Worm (Caenorhabditis elegans) whole organism, L3 larva: Measurements from ENCODE around the gene F22F4.9.

Experiments used
- R02D3.7 ChIP-seq: fragments of 150-350 bp; optimal IDR thresholded peaks from 2 replicates; lab custom pipeline; 2014; ENCODE audit warnings: missing biosample characterization, missing genetic modification characterization
- ama-1 ChIP-seq: fragments of 150-350 bp; optimal IDR thresholded peaks from 2 replicates; lab custom pipeline; 2018
- ceh-28 ChIP-seq: fragments of 150-350 bp; optimal IDR thresholded peaks from 2 replicates; lab custom pipeline; 2014; ENCODE audit warnings: missing biosample characterization, missing genetic modification reagents, missing genetic modification characterization
- ceh-82 ChIP-seq: fragments of 150-350 bp; optimal IDR thresholded peaks from 2 replicates; lab custom pipeline; 2014; ENCODE audit warnings: missing biosample characterization, missing genetic modification characterization
- ceh-9 ChIP-seq: sonication (generic microtip); optimal IDR thresholded peaks from 2 replicates; lab custom pipeline; 2018; ENCODE audit warnings: missing biosample characterization, missing genetic modification characterization
- daf-12 ChIP-seq: fragments of 150-350 bp; optimal IDR thresholded peaks from 2 replicates; lab custom pipeline; 2014; ENCODE audit warnings: missing biosample characterization, missing genetic modification reagents, missing genetic modification characterization
- egl-27 ChIP-seq: sonication (generic microtip); optimal IDR thresholded peaks from 4 replicates; lab custom pipeline; 2017; ENCODE audit warnings: missing biosample characterization, missing genetic modification reagents, missing genetic modification characterization
- egl-5 ChIP-seq: fragments of 150-350 bp; optimal IDR thresholded peaks from 2 replicates; lab custom pipeline; 2017; ENCODE audit warnings: missing biosample characterization, missing genetic modification reagents, missing genetic modification characterization, inconsistent platforms
- elt-2 ChIP-seq: sonication (generic microtip); optimal IDR thresholded peaks from 2 replicates; lab custom pipeline; 2016; ENCODE audit warnings: missing genetic modification reagents, mild to moderate bottlenecking, missing genetic modification characterization, missing compliant biosample characterization
- elt-3 ChIP-seq, 3 experiments: fragments of 150-350 bp in 1 of 3; sonication (generic microtip) in 2 of 3; optimal IDR thresholded peaks; 2 replicates in 2 of 3; 4 replicates in 1 of 3; lab custom pipeline; 2014 to 2017; ENCODE audit warnings: missing biosample characterization in 3 of 3, missing genetic modification characterization in 3 of 3
- eor-1 ChIP-seq, 2 experiments: fragments of 150-350 bp; optimal IDR thresholded peaks; 2 replicates each; lab custom pipeline; 2014 to 2018; ENCODE audit warnings: missing biosample characterization in 2 of 2, missing genetic modification characterization in 2 of 2
- hmg-11 ChIP-seq: sonication (generic microtip); optimal IDR thresholded peaks from 2 replicates; lab custom pipeline; 2016; ENCODE audit warnings: missing genetic modification characterization, missing compliant biosample characterization
- lin-15B ChIP-seq: fragments of 150-350 bp; optimal IDR thresholded peaks from 2 replicates; lab custom pipeline; 2014; ENCODE audit warnings: missing biosample characterization, missing genetic modification characterization
- lin-39 ChIP-seq: fragments of 150-350 bp; optimal IDR thresholded peaks from 2 replicates; lab custom pipeline; 2018; ENCODE audit warnings: missing biosample characterization, missing genetic modification reagents, missing genetic modification characterization
- mdl-1 ChIP-seq: fragments of 150-350 bp; optimal IDR thresholded peaks from 2 replicates; lab custom pipeline; 2014; ENCODE audit warnings: missing biosample characterization, missing genetic modification characterization
- mml-1 ChIP-seq: fragments of 150-350 bp; sonication (generic microtip); optimal IDR thresholded peaks from 3 replicates; lab custom pipeline; 2014; ENCODE audit warnings: missing biosample characterization, missing genetic modification characterization
- nfya-1 ChIP-seq: sonication (generic microtip); optimal IDR thresholded peaks from 2 replicates; lab custom pipeline; 2017; ENCODE audit warnings: missing genetic modification characterization, mild to moderate bottlenecking, missing compliant biosample characterization, antibody characterized with exemption, moderate library complexity; ENCODE audit not compliant: insufficient read depth
- nhr-11 ChIP-seq: fragments of 150-350 bp; optimal IDR thresholded peaks from 2 replicates; lab custom pipeline; 2014; ENCODE audit warnings: missing biosample characterization, missing genetic modification characterization
- nhr-23 ChIP-seq: fragments of 150-350 bp; optimal IDR thresholded peaks from 2 replicates; lab custom pipeline; 2014; ENCODE audit warnings: missing biosample characterization, missing genetic modification reagents, missing genetic modification characterization
- nhr-237 ChIP-seq: fragments of 150-350 bp; optimal IDR thresholded peaks from 2 replicates; lab custom pipeline; 2014; ENCODE audit warnings: missing biosample characterization, missing genetic modification characterization
- nhr-25 ChIP-seq: sonication (generic microtip); optimal IDR thresholded peaks from 2 replicates; lab custom pipeline; 2017; ENCODE audit warnings: missing biosample characterization, missing genetic modification characterization
- nhr-43 ChIP-seq: sonication (generic microtip); optimal IDR thresholded peaks from 2 replicates; lab custom pipeline; 2016; ENCODE audit warnings: mild to moderate bottlenecking, missing genetic modification characterization, missing compliant biosample characterization; ENCODE audit not compliant: poor library complexity, severe bottlenecking
- nhr-76 ChIP-seq: fragments of 150-350 bp; sonication (generic microtip); optimal IDR thresholded peaks from 5 replicates; lab custom pipeline; 2014; ENCODE audit warnings: missing biosample characterization, missing genetic modification characterization
- pha-4 ChIP-seq: fragments of 150-350 bp; optimal IDR thresholded peaks from 2 replicates; lab custom pipeline; 2014; ENCODE audit warnings: missing biosample characterization, missing genetic modification reagents, missing genetic modification characterization
- pqm-1 ChIP-seq: fragments of 150-350 bp; optimal IDR thresholded peaks from 2 replicates; lab custom pipeline; 2017; ENCODE audit warnings: missing biosample characterization, missing genetic modification characterization, inconsistent platforms
- skn-1 ChIP-seq: fragments of 150-350 bp; optimal IDR thresholded peaks from 2 replicates; lab custom pipeline; 2014; ENCODE audit warnings: missing biosample characterization, missing genetic modification characterization
- snpc-4 ChIP-seq: fragments of 150-350 bp; optimal IDR thresholded peaks from 2 replicates; lab custom pipeline; 2014; ENCODE audit warnings: missing biosample characterization, missing genetic modification characterization
- ztf-11 ChIP-seq: fragments of 150-350 bp; optimal IDR thresholded peaks from 2 replicates; lab custom pipeline; 2014; ENCODE audit warnings: missing biosample characterization, missing genetic modification characterization

Gene F22F4.9

ce11 chrX:5956130-5956529 is 43.2 kb downstream of the F22F4.9 start:
- TF ChIP-seq nhr-43 (tag; lab: Kevin White, UChicago), result no peak
- no peak for TF ChIP-seq nhr-11
- TF ChIP-seq egl-27 (tag; lab: Kevin White, UChicago), result no peak

ce11 chrX:5953174-5953573 is 46.1 kb downstream of the F22F4.9 start, which contains the start of the genes R07E4.5 and R07E4.3:
Gene R07E4.5 (minus strand): TSS chrX:5953174.
Gene R07E4.3 (plus strand): TSS chrX:5953458.
- TF ChIP-seq ztf-11 (tag; lab: Kevin White, UChicago) (no peak), hmg-11 (tag; lab: Kevin White, UChicago) (peak; percentile 60), elt-2 (tag; lab: Kevin White, UChicago) (peak; percentile 37), mdl-1 (tag; lab: Kevin White, UChicago) (no peak), lin-15B (tag; lab: Kevin White, UChicago) (peak; percentile 89), ceh-28 (no peak), R02D3.7 (tag; lab: Kevin White, UChicago) (peak; percentile 3), daf-12 (tag; lab: Kevin White, UChicago) (no peak), egl-5 (tag; lab: Kevin White, UChicago) (peak; percentile 81), lin-39 (tag; lab: Kevin White, UChicago) (peak; percentile 91), ceh-9 (tag; lab: Kevin White, UChicago) (no peak), nhr-25 (tag; lab: Kevin White, UChicago) (peak; percentile 82), eor-1 (tag; optimal IDR thresholded peaks at IDR 0.05; lab: Kevin White, UChicago) (no peak), pha-4 (peak; percentile 90), nhr-43 (tag; lab: Kevin White, UChicago) (peak; percentile 60), snpc-4 (tag; lab: Kevin White, UChicago) (peak; percentile 66), pqm-1 (tag; lab: Kevin White, UChicago) (peak; percentile 39), nfya-1 (tag; lab: Kevin White, UChicago) (peak; percentile 86)

DNA sequence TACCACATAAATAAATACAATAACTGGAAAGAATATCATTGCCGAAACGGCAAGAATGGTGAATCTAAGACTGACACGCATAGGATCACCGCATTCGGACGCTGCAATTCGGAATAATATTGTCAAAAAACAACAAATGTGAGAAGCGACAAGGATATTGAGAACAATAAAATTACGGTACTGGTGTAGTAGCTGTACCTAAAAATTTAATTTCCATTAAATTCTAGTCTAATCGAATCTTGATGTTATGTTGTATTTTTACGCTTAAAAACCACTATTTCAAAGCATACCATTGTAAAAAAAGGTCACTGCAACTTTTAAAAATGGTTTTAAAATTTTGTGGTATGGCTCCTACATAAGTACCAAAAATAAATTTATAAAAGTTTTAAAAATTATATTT is 50.5 kb downstream of the F22F4.9 start, which contains the start of gene mig-23:
Gene mig-23 (minus strand): TSS at position 101 of the 400 bp plus-strand sequence.
- TF ChIP-seq mml-1 (tag; lab: Kevin White, UChicago) (no peak), pha-4 (no peak), egl-5 (tag; lab: Kevin White, UChicago) (no peak), ama-1 (lab: Kevin White, UChicago) (no peak), ceh-28 (no peak), nhr-76 (tag; lab: Kevin White, UChicago) (no peak), nhr-237 (tag; lab: Kevin White, UChicago) (no peak), elt-3 (tag; optimal IDR thresholded peaks at IDR 0.05; lab: Kevin White, UChicago) (no peak), snpc-4 (tag; lab: Kevin White, UChicago) (no peak), skn-1 (tag; lab: Kevin White, UChicago) (no peak), nhr-23 (tag; lab: Kevin White, UChicago) (no peak), egl-27 (tag; lab: Kevin White, UChicago) (no peak), nfya-1 (tag; lab: Kevin White, UChicago) (no peak), ceh-82 (no peak)
- TF ChIP-seq, all 47 proteins: peak for 0
